Fruit fly (Drosophila melanogaster) whole organism, adult: ENCODE results near the gene CG6026.

Experiments used
- cnc ChIP-seq, 2 experiments: fragments of >200 bp; optimal IDR thresholded peaks; 2 replicates each; lab custom pipeline; 2017
- tj ChIP-seq: fragments of 200-800 bp; sonication (Bioruptor generic); optimal IDR thresholded peaks from 3 replicates; lab custom pipeline; 2017; ENCODE audit warnings: missing biosample characterization, mild to moderate bottlenecking, missing genetic modification characterization, moderate library complexity

DNA sequence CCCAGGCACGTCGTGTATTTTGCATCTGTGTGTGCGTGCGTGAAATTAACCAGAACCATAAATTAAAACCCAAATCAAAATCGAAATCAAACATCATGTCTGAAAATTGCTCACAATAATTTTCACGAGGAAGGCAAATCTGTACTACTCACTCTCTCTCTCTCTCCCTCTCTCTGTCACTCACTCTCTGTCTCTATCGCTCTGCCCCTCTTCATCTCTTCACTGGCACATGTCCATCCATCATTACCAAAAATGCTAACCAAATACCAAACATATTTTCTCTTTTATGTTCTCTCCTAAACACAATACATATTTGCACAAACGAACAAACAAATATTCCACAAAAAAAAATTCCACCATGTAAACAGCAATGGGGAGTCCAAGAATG is 17.9 kb upstream of the CG6026 start:
- TF ChIP-seq tj (no peak), cnc (optimal IDR thresholded peaks at IDR 0.05; lab: Kevin White, UChicago) (no peak)
